Fruit fly (Drosophila melanogaster) whole organism, prepupa: ENCODE results near the gene Cortactin.

ENCODE experiments used
- CG10631 ChIP-seq: fragments of 200-800 bp; sonication (Bioruptor generic); optimal IDR thresholded peaks from 2 replicates; lab custom pipeline; 2016; ENCODE audit warnings: missing biosample characterization, missing genetic modification characterization
- CG11762 ChIP-seq: fragments of 200-800 bp; sonication (Bioruptor generic); optimal IDR thresholded peaks from 3 replicates; lab custom pipeline; 2016; ENCODE audit warnings: missing biosample characterization, missing genetic modification characterization; ENCODE audit not compliant: insufficient read depth
- Hr39 ChIP-seq: fragments of 200-800 bp; sonication (Bioruptor generic); optimal IDR thresholded peaks from 2 replicates; lab custom pipeline; 2016; ENCODE audit warnings: missing biosample characterization, missing genetic modification characterization
- Sox102F ChIP-seq: fragments of 200-800 bp; sonication (Bioruptor generic); optimal IDR thresholded peaks from 2 replicates; lab custom pipeline; 2016; ENCODE audit warnings: missing biosample characterization, mild to moderate bottlenecking, missing genetic modification characterization
- Sox14 ChIP-seq: fragments of 200-800 bp; sonication (Bioruptor generic); optimal IDR thresholded peaks from 3 replicates; lab custom pipeline; 2016; ENCODE audit warnings: missing biosample characterization, missing genetic modification characterization
- achi ChIP-seq: fragments of 200-800 bp; sonication (Bioruptor generic); optimal IDR thresholded peaks from 3 replicates; lab custom pipeline; 2016; ENCODE audit warnings: missing biosample characterization, missing genetic modification characterization
- acj6 ChIP-seq: fragments of 200-800 bp; sonication (Bioruptor generic); optimal IDR thresholded peaks from 3 replicates; lab custom pipeline; 2016; ENCODE audit warnings: missing biosample characterization, missing genetic modification characterization
- pdm3 ChIP-seq: fragments of 200-800 bp; sonication (Bioruptor generic); optimal IDR thresholded peaks from 3 replicates; lab custom pipeline; 2016; ENCODE audit warnings: missing biosample characterization, missing genetic modification characterization
- spab ChIP-seq: fragments of 200-800 bp; sonication (Bioruptor generic); optimal IDR thresholded peaks from 2 replicates; lab custom pipeline; 2017; ENCODE audit warnings: missing biosample characterization, mild to moderate bottlenecking, missing genetic modification characterization, missing genetic modification reagents
- ss ChIP-seq, 2 experiments: fragments of 200-800 bp; sonication (Bioruptor generic); optimal IDR thresholded peaks; 2 replicates in 1 of 2; 3 replicates in 1 of 2; lab custom pipeline; 2017 to 2018; ENCODE audit warnings: mild to moderate bottlenecking in 2 of 2, missing biosample characterization in 2 of 2, missing genetic modification characterization in 2 of 2, moderate library complexity in 1 of 2
- topi ChIP-seq: fragments of 200-800 bp; sonication (Bioruptor generic); optimal IDR thresholded peaks from 3 replicates; lab custom pipeline; 2016; ENCODE audit warnings: missing biosample characterization, missing genetic modification characterization

dm6 chr3R:21066469-21067284 lies 2.4 kb upstream of the Cortactin start:
- TF ChIP-seq ss (GFP tag; optimal IDR thresholded peaks at IDR 0.05; lab: Kevin White, UChicago) (no peak), achi (GFP tag; lab: Kevin White, UChicago) (no peak), pdm3 (no peak), CG10631 (GFP tag; lab: Kevin White, UChicago) (no peak), Sox102F (GFP tag; lab: Kevin White, UChicago) (no peak), acj6 (GFP tag; lab: Kevin White, UChicago) (no peak), Hr39 (GFP tag; lab: Kevin White, UChicago) (no peak), CG11762 (GFP tag; lab: Kevin White, UChicago) (no peak), spab (GFP tag; lab: Kevin White, UChicago) (no peak), Sox14 (GFP tag; lab: Kevin White, UChicago) (no peak), topi (no peak)
